Fruit fly (Drosophila melanogaster): ENCODE results near the gene epsilonCOP.

The epsilonCOP gene

DNA sequence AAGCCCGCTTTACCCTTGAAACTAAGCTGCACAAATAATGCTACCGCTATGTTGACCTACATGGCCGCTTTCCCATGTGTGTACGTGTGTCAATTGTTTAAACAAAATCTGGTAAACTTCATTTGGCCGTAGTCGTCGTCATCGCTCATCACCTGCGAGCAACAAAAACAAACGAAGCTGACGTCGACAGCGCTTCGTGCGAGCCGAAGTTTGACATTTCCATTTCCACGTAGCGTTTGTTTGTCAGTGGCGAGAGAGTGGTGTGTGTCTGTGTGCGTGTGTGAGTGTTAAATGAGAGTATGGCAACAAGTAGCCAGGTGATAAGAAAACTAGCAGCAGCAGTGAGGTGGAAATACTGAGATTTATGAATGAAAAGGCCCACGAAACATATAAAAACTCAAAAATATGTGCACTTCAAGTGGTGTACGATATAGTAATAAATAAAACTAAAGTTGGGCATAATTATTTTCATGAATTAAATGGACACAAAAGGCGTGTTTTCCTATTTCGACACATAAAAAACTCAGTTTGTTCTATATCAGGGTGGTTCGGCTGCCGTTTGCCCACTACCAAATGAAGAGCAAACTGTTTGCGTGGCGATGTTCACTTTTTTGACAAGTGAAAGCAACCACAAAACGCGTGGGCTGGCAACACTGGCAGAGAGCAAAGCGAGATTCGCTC lies 9.5 kb upstream of the epsilonCOP start (continued):
- no peak for TF ChIP-seq CG7928 (GFP tag; optimal IDR thresholded peaks at IDR 0.05)
- peak; percentile 30 for TF ChIP-seq pros (GFP tag; optimal IDR thresholded peaks at IDR 0.05)
- no peak for TF ChIP-seq tup (GFP tag; optimal IDR thresholded peaks at IDR 0.05)
- TF ChIP-seq CG8359 (GFP tag; optimal IDR thresholded peaks at IDR 0.05; ENCODE audit: borderline replicate concordance) = no peak
- no peak for TF ChIP-seq CG10565 (GFP tag; optimal IDR thresholded peaks at IDR 0.05)
- no peak for TF ChIP-seq CG8944 (GFP tag; optimal IDR thresholded peaks at IDR 0.05)
- peak; percentile 63 for TF ChIP-seq CG1233 (GFP tag; optimal IDR thresholded peaks at IDR 0.05)
- TF ChIP-seq CG6765 (GFP tag; optimal IDR thresholded peaks at IDR 0.05) = peak; percentile 61
- TF ChIP-seq CG14667 (GFP tag; IDR thresholded peaks at IDR 0.05) = no peak
- TF ChIP-seq mirr (GFP tag; optimal IDR thresholded peaks at IDR 0.05) = peak; percentile 88
- TF ChIP-seq CG12391 (tag; optimal IDR thresholded peaks at IDR 0.05) = no peak
- no peak for TF ChIP-seq ro (GFP tag; IDR thresholded peaks at IDR 0.05)
- no peak for TF ChIP-seq CG2116 (GFP tag; optimal IDR thresholded peaks at IDR 0.05)
- peak; percentile 38 for TF ChIP-seq CG12659 (GFP tag; optimal IDR thresholded peaks at IDR 0.05)
- peak; percentile 25 for TF ChIP-seq ftz-f1 (GFP tag; optimal IDR thresholded peaks at IDR 0.05)
- no peak for TF ChIP-seq p53 (GFP tag; optimal IDR thresholded peaks at IDR 0.05)
- TF ChIP-seq Vsx1 (GFP tag; optimal IDR thresholded peaks at IDR 0.05) = peak; percentile 24
- no peak for TF ChIP-seq Taf1 (GFP tag; IDR thresholded peaks at IDR 0.05)
- no peak for TF ChIP-seq Jarid2 (GFP tag; optimal IDR thresholded peaks at IDR 0.05)
- peak; percentile 55 for TF ChIP-seq fd64A (GFP tag; optimal IDR thresholded peaks at IDR 0.05)
- TF ChIP-seq HHEX (GFP tag; optimal IDR thresholded peaks at IDR 0.05) = peak; percentile 65
- no peak for TF ChIP-seq gcm (GFP tag; optimal IDR thresholded peaks at IDR 0.05)
- peak; percentile 42 for TF ChIP-seq D19A (tag; optimal IDR thresholded peaks at IDR 0.05)
- TF ChIP-seq CG4424 (GFP tag; optimal IDR thresholded peaks at IDR 0.05) = no peak
- peak; percentile 24 for TF ChIP-seq schlank (tag; optimal IDR thresholded peaks at IDR 0.05)
- TF ChIP-seq gem (tag; optimal IDR thresholded peaks at IDR 0.05) = peak; percentile 35
- TF ChIP-seq Dad (GFP tag; optimal IDR thresholded peaks at IDR 0.05) = no peak
- TF ChIP-seq Lhr (GFP tag; optimal IDR thresholded peaks at IDR 0.05) = no peak
- peak; percentile 20; the same call in 1 of the 2 replicates for TF ChIP-seq Xrp1 (GFP tag; IDR thresholded peaks at IDR 0.05)
- no peak for TF ChIP-seq knrl (GFP tag; IDR thresholded peaks at IDR 0.05; ENCODE audit: partially characterized antibody)
- peak; percentile 47 for TF ChIP-seq nom (GFP tag; optimal IDR thresholded peaks at IDR 0.05)
- peak; percentile 11 for TF ChIP-seq CG18262 (tag; optimal IDR thresholded peaks at IDR 0.05)
- TF ChIP-seq CG9876 (GFP tag; optimal IDR thresholded peaks at IDR 0.05) = no peak
- TF ChIP-seq CG10543 (GFP tag; optimal IDR thresholded peaks at IDR 0.05) = peak; percentile 83
- no peak for TF ChIP-seq CG11398 (GFP tag; optimal IDR thresholded peaks at IDR 0.05)
- TF ChIP-seq Dek (tag; optimal IDR thresholded peaks at IDR 0.05) = peak; percentile 8
- no peak for TF ChIP-seq fru (optimal IDR thresholded peaks at IDR 0.05)
- no peak for TF ChIP-seq CG12219 (GFP tag; optimal IDR thresholded peaks at IDR 0.05)
- no peak for TF ChIP-seq HLH4C (GFP tag; IDR thresholded peaks at IDR 0.05; ENCODE audit: partially characterized antibody)
- no peak for TF ChIP-seq az2 (GFP tag; optimal IDR thresholded peaks at IDR 0.05)
- no peak; the same call in 1 of the 2 replicates for TF ChIP-seq seq (GFP tag; IDR thresholded peaks at IDR 0.05)
- no peak for TF ChIP-seq wdn (GFP tag; IDR thresholded peaks at IDR 0.05)
- TF ChIP-seq bowl (GFP tag; IDR thresholded peaks at IDR 0.05) = 0 out of 2 replicates have a peak, but pooled peaks have one; percentile 23
- peak; percentile 53; the same call in 1 of the 2 replicates for TF ChIP-seq sob (GFP tag; IDR thresholded peaks at IDR 0.05)
- no peak for TF ChIP-seq Gug (GFP tag; IDR thresholded peaks at IDR 0.05)
- TF ChIP-seq inv (GFP tag; IDR thresholded peaks at IDR 0.05; ENCODE audit: partially characterized antibody) = no peak
- TF ChIP-seq HmgZ (tag; optimal IDR thresholded peaks at IDR 0.05) = peak; percentile 77
- peak; percentile 12; the same call in 1 of the 2 replicates for TF ChIP-seq CG14014 (GFP tag; IDR thresholded peaks at IDR 0.05)
- no peak for TF ChIP-seq CG13775 (GFP tag; optimal IDR thresholded peaks at IDR 0.05)

All from whole organism, embryonic.